Worm (Caenorhabditis elegans): ENCODE data around the gene atln-2.

Gene atln-2

ce11 chrIV:15012154-15012892, 30.9 kb downstream of the atln-2 start:
- TF ChIP-seq flt-1 (GFP tag; IDR thresholded peaks at IDR 0.05) (no peak), ztf-23 (GFP tag; IDR thresholded peaks at IDR 0.05) (no peak), ztf-29 (GFP tag; IDR thresholded peaks at IDR 0.05) (no peak), cog-1 (tag; optimal IDR thresholded peaks at IDR 0.05) (no peak), klf-2 (GFP tag; conservative IDR thresholded peaks at IDR 0.05) (no peak), T22C8.4 (GFP tag; IDR thresholded peaks at IDR 0.05) (no peak), med-1 (GFP tag; optimal IDR thresholded peaks at IDR 0.05; ENCODE audit: insufficient read depth) (no peak), tab-1 (GFP tag; IDR thresholded peaks at IDR 0.05) (no peak), ref-1 (GFP tag; conservative IDR thresholded peaks at IDR 0.05) (no peak)

DNA sequence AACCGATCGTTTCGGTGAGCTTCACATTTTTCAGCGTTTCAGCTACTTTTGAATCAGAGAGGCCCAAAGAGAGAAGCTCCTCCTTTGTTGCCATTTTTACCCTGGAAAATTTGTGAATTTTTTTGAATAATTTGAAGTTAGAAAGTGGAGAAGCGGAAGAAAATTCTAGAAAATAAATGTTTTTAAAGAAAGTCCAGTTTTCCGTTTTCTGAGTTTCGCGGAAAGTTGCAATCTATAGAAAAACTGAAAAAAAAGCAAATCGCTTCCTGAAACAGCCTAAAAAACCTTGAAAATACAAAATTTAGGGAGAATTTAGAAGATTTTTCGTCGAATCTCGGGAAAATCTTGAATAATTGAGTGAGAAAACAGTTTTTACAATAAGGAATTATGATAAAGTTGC, 31.7 kb downstream of the atln-2 start, which contains the start of gene qars-1:
Gene qars-1, minus strand, starts transcription at position 101 of the 400 bp plus-strand sequence.
- TF ChIP-seq ref-1 (GFP tag; conservative IDR thresholded peaks at IDR 0.05) (no peak), cog-1 (tag; optimal IDR thresholded peaks at IDR 0.05) (no peak), flt-1 (GFP tag; IDR thresholded peaks at IDR 0.05) (no peak), klf-2 (GFP tag; conservative IDR thresholded peaks at IDR 0.05) (no peak), tab-1 (GFP tag; IDR thresholded peaks at IDR 0.05) (no peak), T22C8.4 (GFP tag; IDR thresholded peaks at IDR 0.05) (no peak), med-1 (GFP tag; optimal IDR thresholded peaks at IDR 0.05; ENCODE audit: insufficient read depth) (no peak), ztf-23 (GFP tag; IDR thresholded peaks at IDR 0.05) (no peak), ztf-29 (GFP tag; IDR thresholded peaks at IDR 0.05) (no peak)

- no peak for TF ChIP-seq T22C8.4 (GFP tag; IDR thresholded peaks at IDR 0.05)
- no peak for TF ChIP-seq med-1 (GFP tag; optimal IDR thresholded peaks at IDR 0.05; ENCODE audit: insufficient read depth)
- TF ChIP-seq flt-1 (GFP tag; IDR thresholded peaks at IDR 0.05) = no peak
- TF ChIP-seq ref-1 (GFP tag; conservative IDR thresholded peaks at IDR 0.05) = no peak
- no peak for TF ChIP-seq cog-1 (tag; optimal IDR thresholded peaks at IDR 0.05)
- no peak for TF ChIP-seq ztf-23 (GFP tag; IDR thresholded peaks at IDR 0.05)
- TF ChIP-seq ztf-29 (GFP tag; IDR thresholded peaks at IDR 0.05) = no peak
- no peak for TF ChIP-seq tab-1 (GFP tag; IDR thresholded peaks at IDR 0.05)
- TF ChIP-seq klf-2 (GFP tag; conservative IDR thresholded peaks at IDR 0.05) = no peak
Measured at ce11 chrIV:15013517-15014085, 32.2 kb downstream of the atln-2 start, which contains the start of gene Y41E3.7. Gene Y41E3.7, plus strand, starts transcription at chrIV:15014035.

ce11 chrIV:15016984-15017383, 35.6 kb downstream of the atln-2 start:
- TF ChIP-seq med-1 (GFP tag; optimal IDR thresholded peaks at IDR 0.05; ENCODE audit: insufficient read depth) (no peak), T22C8.4 (GFP tag; IDR thresholded peaks at IDR 0.05) (no peak), flt-1 (GFP tag; IDR thresholded peaks at IDR 0.05) (no peak), klf-2 (GFP tag; conservative IDR thresholded peaks at IDR 0.05) (no peak), tab-1 (GFP tag; IDR thresholded peaks at IDR 0.05) (no peak), ztf-23 (GFP tag; IDR thresholded peaks at IDR 0.05) (no peak), ztf-29 (GFP tag; IDR thresholded peaks at IDR 0.05) (no peak), ref-1 (GFP tag; conservative IDR thresholded peaks at IDR 0.05) (no peak), cog-1 (tag; optimal IDR thresholded peaks at IDR 0.05) (no peak)

- TF ChIP-seq cog-1 (tag; optimal IDR thresholded peaks at IDR 0.05) (no peak), klf-2 (GFP tag; conservative IDR thresholded peaks at IDR 0.05) (no peak), ztf-29 (GFP tag; IDR thresholded peaks at IDR 0.05) (no peak), flt-1 (GFP tag; IDR thresholded peaks at IDR 0.05) (no peak), ztf-23 (GFP tag; IDR thresholded peaks at IDR 0.05) (no peak), T22C8.4 (GFP tag; IDR thresholded peaks at IDR 0.05) (no peak), ref-1 (GFP tag; conservative IDR thresholded peaks at IDR 0.05) (no peak), med-1 (GFP tag; optimal IDR thresholded peaks at IDR 0.05; ENCODE audit: insufficient read depth) (no peak), tab-1 (GFP tag; IDR thresholded peaks at IDR 0.05) (no peak)
Measured at ce11 chrIV:15020958-15021357, 39.5 kb downstream of the atln-2 start.

DNA sequence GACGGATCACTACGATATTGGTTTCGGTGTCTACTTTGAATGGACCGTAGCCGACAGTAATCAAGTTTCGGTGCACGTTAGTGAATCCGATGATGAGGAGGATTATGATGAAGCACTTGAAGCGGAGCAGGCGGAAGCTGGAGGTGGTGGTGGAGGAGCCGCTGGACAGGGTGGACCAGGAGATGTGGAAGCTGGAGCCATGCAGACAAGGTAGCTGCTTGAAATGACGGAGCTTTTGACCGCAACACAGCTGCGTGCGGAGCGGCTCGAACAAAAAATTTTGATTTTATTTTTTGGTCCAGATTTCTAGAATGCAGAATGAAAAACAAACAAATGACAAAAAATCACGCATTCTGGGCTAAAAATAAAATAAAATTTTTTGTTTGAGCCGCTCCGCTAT, 43.0 kb downstream of the atln-2 start:
- TF ChIP-seq T22C8.4 (GFP tag; IDR thresholded peaks at IDR 0.05) = no peak

- TF ChIP-seq T22C8.4 (GFP tag; IDR thresholded peaks at IDR 0.05) (no peak), ztf-23 (GFP tag; IDR thresholded peaks at IDR 0.05) (peak; percentile 12; the same call in 1 of the 2 replicates)
Measured at ce11 chrIV:15025384-15025783, 44.0 kb downstream of the atln-2 start, which contains the start of gene fcd-2. Gene fcd-2, plus strand, starts transcription at chrIV:15025710.

- TF ChIP-seq ref-1 (GFP tag; conservative IDR thresholded peaks at IDR 0.05) (no peak), cog-1 (tag; optimal IDR thresholded peaks at IDR 0.05) (no peak), ztf-29 (GFP tag; IDR thresholded peaks at IDR 0.05) (no peak), flt-1 (GFP tag; IDR thresholded peaks at IDR 0.05) (no peak), T22C8.4 (GFP tag; IDR thresholded peaks at IDR 0.05) (no peak), klf-2 (GFP tag; conservative IDR thresholded peaks at IDR 0.05) (no peak), med-1 (GFP tag; optimal IDR thresholded peaks at IDR 0.05; ENCODE audit: insufficient read depth) (no peak), ztf-23 (GFP tag; IDR thresholded peaks at IDR 0.05) (no peak), tab-1 (GFP tag; IDR thresholded peaks at IDR 0.05) (no peak)
Measured at ce11 chrIV:15027334-15027733, 45.9 kb downstream of the atln-2 start.

DNA sequence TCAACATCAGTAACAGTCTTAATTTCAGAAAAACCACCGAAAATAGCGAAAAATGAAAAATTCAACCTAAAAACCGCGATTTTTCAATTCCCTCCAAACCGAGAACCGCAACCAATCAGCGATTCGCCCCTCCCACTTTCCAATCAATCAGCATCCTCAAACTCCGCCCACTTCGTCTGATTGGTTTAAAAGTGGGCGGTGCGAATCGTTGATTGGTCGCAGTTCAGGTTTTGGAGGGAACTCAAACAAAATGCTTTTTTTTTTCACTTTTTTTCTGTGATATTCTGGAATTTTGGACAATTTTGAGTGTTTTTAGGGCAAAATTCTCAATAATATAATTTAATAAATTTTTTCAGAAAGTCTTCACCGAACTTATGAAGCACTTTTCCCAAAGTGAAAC, 46.5 kb downstream of the atln-2 start:
- TF ChIP-seq ref-1 (GFP tag; conservative IDR thresholded peaks at IDR 0.05) = no peak
- no peak for TF ChIP-seq ztf-23 (GFP tag; IDR thresholded peaks at IDR 0.05)
- TF ChIP-seq tab-1 (GFP tag; IDR thresholded peaks at IDR 0.05) = no peak
- no peak for TF ChIP-seq flt-1 (GFP tag; IDR thresholded peaks at IDR 0.05)
- no peak for TF ChIP-seq ztf-29 (GFP tag; IDR thresholded peaks at IDR 0.05)
- TF ChIP-seq T22C8.4 (GFP tag; IDR thresholded peaks at IDR 0.05) = no peak
- no peak for TF ChIP-seq cog-1 (tag; optimal IDR thresholded peaks at IDR 0.05)
- TF ChIP-seq med-1 (GFP tag; optimal IDR thresholded peaks at IDR 0.05; ENCODE audit: insufficient read depth) = no peak
- no peak for TF ChIP-seq klf-2 (GFP tag; conservative IDR thresholded peaks at IDR 0.05)

ce11 chrIV:15028386-15028785, 47.0 kb downstream of the atln-2 start:
- no peak for TF ChIP-seq klf-2 (GFP tag; conservative IDR thresholded peaks at IDR 0.05)
- TF ChIP-seq med-1 (GFP tag; optimal IDR thresholded peaks at IDR 0.05; ENCODE audit: insufficient read depth) = no peak
